Fruit fly (Drosophila melanogaster) whole organism, adult: ENCODE results near the gene CG16863.
A peak's percentile ranks its signal among the peaks of the same experiment; 100 is the strongest.

Experiments used
- CG11617 ChIP-seq: fragments of 200-800 bp; sonication (Bioruptor generic); optimal IDR thresholded peaks from 2 replicates; lab custom pipeline; 2017; ENCODE audit warnings: mild to moderate bottlenecking, missing biosample characterization, missing genetic modification reagents, missing genetic modification characterization
- CG12768 ChIP-seq: fragments of 200-800 bp; sonication (Bioruptor generic); optimal IDR thresholded peaks from 2 replicates; lab custom pipeline; 2017; ENCODE audit warnings: missing biosample characterization, missing genetic modification characterization, mild to moderate bottlenecking, moderate library complexity, missing genetic modification reagents
- CG1620 ChIP-seq: fragments of 200-800 bp; sonication (Bioruptor generic); optimal IDR thresholded peaks from 2 replicates; lab custom pipeline; 2016; ENCODE audit warnings: missing biosample characterization, missing genetic modification characterization
- CG33017 ChIP-seq: fragments of 200-800 bp; sonication (Bioruptor generic); optimal IDR thresholded peaks from 2 replicates; lab custom pipeline; 2018; ENCODE audit warnings: missing biosample characterization, mild to moderate bottlenecking, missing genetic modification characterization, moderate library complexity
- CG5204 ChIP-seq: fragments of 200-800 bp; sonication (Bioruptor generic); optimal IDR thresholded peaks from 2 replicates; lab custom pipeline; 2016; ENCODE audit warnings: missing biosample characterization, missing genetic modification characterization
- CG7045 ChIP-seq: fragments of 200-800 bp; sonication (Bioruptor generic); optimal IDR thresholded peaks from 2 replicates; lab custom pipeline; 2017; ENCODE audit warnings: missing biosample characterization, mild to moderate bottlenecking, missing genetic modification characterization
- CG7101 ChIP-seq: fragments of 200-800 bp; sonication (Bioruptor generic); optimal IDR thresholded peaks from 2 replicates; lab custom pipeline; 2018; ENCODE audit warnings: missing biosample characterization, mild to moderate bottlenecking, missing genetic modification characterization, moderate library complexity
- Clk ChIP-seq: fragments of 200-800 bp; sonication (Bioruptor generic); optimal IDR thresholded peaks from 2 replicates; lab custom pipeline; 2017; ENCODE audit warnings: missing biosample characterization, missing genetic modification characterization
- Crg-1 ChIP-seq: fragments of 200-800 bp; sonication (Bioruptor generic); optimal IDR thresholded peaks from 2 replicates; lab custom pipeline; 2016; ENCODE audit warnings: missing biosample characterization, missing genetic modification characterization
- Hr96 ChIP-seq: fragments of 200-800 bp; sonication (Bioruptor generic); optimal IDR thresholded peaks from 2 replicates; lab custom pipeline; 2016; ENCODE audit warnings: missing biosample characterization, missing genetic modification characterization
- cic ChIP-seq: fragments of 200-800 bp; sonication (Bioruptor generic); optimal IDR thresholded peaks from 2 replicates; lab custom pipeline; 2017; ENCODE audit warnings: missing biosample characterization, mild to moderate bottlenecking, missing genetic modification characterization, moderate library complexity
- cnc ChIP-seq, 2 experiments: fragments of >200 bp; optimal IDR thresholded peaks; 2 replicates each; lab custom pipeline; 2017
- kay ChIP-seq: fragments of 200-800 bp; sonication (Bioruptor generic); peaks from one replicate; lab custom pipeline; 2016; ENCODE audit warnings: missing biosample characterization, missing genetic modification characterization, borderline replicate concordance

DNA sequence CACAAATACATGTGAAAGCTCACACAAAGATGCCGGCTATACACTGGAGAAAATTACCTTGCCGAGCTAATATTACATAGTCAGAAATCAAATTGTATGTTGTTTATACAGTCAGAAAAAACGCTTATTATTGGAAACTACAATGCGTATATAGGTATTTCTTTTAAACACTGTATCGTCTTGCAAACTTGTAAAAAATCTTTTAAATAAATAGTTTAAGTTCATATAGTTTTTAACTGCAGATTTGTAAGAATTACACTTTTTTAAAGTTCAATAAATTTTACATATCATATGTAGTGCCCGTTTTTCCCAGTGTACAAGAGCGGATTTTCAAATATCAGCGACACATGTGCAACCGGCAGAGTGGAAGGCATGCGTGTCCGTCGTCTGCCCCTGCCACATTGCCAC is 49.0 kb downstream of the CG16863 start:
- no peak for TF ChIP-seq CG12768 (GFP tag; lab: Kevin White, UChicago)
- peak; percentile 31 for TF ChIP-seq CG7101 (tag; lab: Kevin White, UChicago)
- peak; percentile 37 for TF ChIP-seq CG11617 (GFP tag; lab: Kevin White, UChicago)
- TF ChIP-seq CG33017 (tag; lab: Kevin White, UChicago) = peak; percentile 29
- TF ChIP-seq CG7045 (GFP tag; lab: Kevin White, UChicago) = peak; percentile 31
- peak; percentile 22 for TF ChIP-seq CG1620 (GFP tag; lab: Kevin White, UChicago)
- peak; percentile 2 for TF ChIP-seq Hr96 (GFP tag; lab: Kevin White, UChicago)
- TF ChIP-seq Crg-1 (GFP tag; lab: Kevin White, UChicago) = no peak
- TF ChIP-seq cnc (optimal IDR thresholded peaks at IDR 0.05; lab: Kevin White, UChicago) = no peak
- TF ChIP-seq Clk (GFP tag; lab: Kevin White, UChicago) = no peak
- TF ChIP-seq kay (GFP tag; lab: Kevin White, UChicago) = peak; percentile 81
- no peak for TF ChIP-seq cic (GFP tag; lab: Kevin White, UChicago)
- TF ChIP-seq CG5204 (GFP tag; lab: Kevin White, UChicago) = peak; percentile 38
